Fruit fly (Drosophila melanogaster): ENCODE results near the gene CG7194.

CG7194 gene

dm6 chr3L:8340264-8341095 lies 36.6 kb upstream of the CG7194 start, which contains the start of the genes Prim1 and CG7083 (continued):
- peak; percentile 48 for TF ChIP-seq ERR (GFP tag; optimal IDR thresholded peaks at IDR 0.05)
- TF ChIP-seq lilli (GFP tag; optimal IDR thresholded peaks at IDR 0.05), result peak; percentile 73
- peak; percentile 27 for TF ChIP-seq CG18476 (GFP tag; optimal IDR thresholded peaks at IDR 0.05)
- peak; percentile 48 for TF ChIP-seq CG12155 (GFP tag; optimal IDR thresholded peaks at IDR 0.05)
- peak; percentile 81 for TF ChIP-seq Dp (GFP tag; optimal IDR thresholded peaks at IDR 0.05)
- no peak for TF ChIP-seq prd (optimal IDR thresholded peaks at IDR 0.05)
- TF ChIP-seq prd (GFP tag; IDR thresholded peaks at IDR 0.05), result peak; percentile 59
- peak; percentile 32 for TF ChIP-seq mirr (GFP tag; optimal IDR thresholded peaks at IDR 0.05)
- no peak for TF ChIP-seq NC2α (GFP tag; optimal IDR thresholded peaks at IDR 0.05)
- no peak for TF ChIP-seq ato (GFP tag; IDR thresholded peaks at IDR 0.05; ENCODE audit: partially characterized antibody)
- TF ChIP-seq tx (GFP tag; optimal IDR thresholded peaks at IDR 0.05), result peak; percentile 66
- TF ChIP-seq kni (GFP tag; optimal IDR thresholded peaks at IDR 0.05), result peak; percentile 39
- TF ChIP-seq gfzf (GFP tag; optimal IDR thresholded peaks at IDR 0.05), result peak; percentile 17
- peak; percentile 24 for TF ChIP-seq tup (GFP tag; optimal IDR thresholded peaks at IDR 0.05)
- TF ChIP-seq zfh1 (GFP tag; IDR thresholded peaks at IDR 0.05), result peak; percentile 63; the same call in 1 of the 3 replicates
- TF ChIP-seq CG14860 (GFP tag; IDR thresholded peaks at IDR 0.05; ENCODE audit: partially characterized antibody), result no peak
- TF ChIP-seq h (optimal IDR thresholded peaks at IDR 0.05), result no peak
- TF ChIP-seq HLH4C (GFP tag; IDR thresholded peaks at IDR 0.05; ENCODE audit: partially characterized antibody), result no peak
- peak; percentile 85 for TF ChIP-seq E2f1 (GFP tag; IDR thresholded peaks at IDR 0.05)
- peak; percentile 3 for TF ChIP-seq CG6765 (GFP tag; optimal IDR thresholded peaks at IDR 0.05)
- TF ChIP-seq CG7839 (tag; optimal IDR thresholded peaks at IDR 0.05), result peak; percentile 33
- TF ChIP-seq vfl (GFP tag; optimal IDR thresholded peaks at IDR 0.05), result peak; percentile 41
- peak; percentile 47 for TF ChIP-seq dmrt11E (tag; optimal IDR thresholded peaks at IDR 0.05)
- peak; percentile 63 for TF ChIP-seq zen (tag; optimal IDR thresholded peaks at IDR 0.05)
- no peak for TF ChIP-seq CG2678 (tag; optimal IDR thresholded peaks at IDR 0.05)
- TF ChIP-seq CG18262 (tag; optimal IDR thresholded peaks at IDR 0.05), result peak; percentile 47
- no peak for TF ChIP-seq Taf1 (GFP tag; IDR thresholded peaks at IDR 0.05)
- TF ChIP-seq CG12659 (GFP tag; optimal IDR thresholded peaks at IDR 0.05), result peak; percentile 47
- no peak for TF ChIP-seq dimm (GFP tag; IDR thresholded peaks at IDR 0.05)
- TF ChIP-seq CkIIα-i1 (GFP tag; IDR thresholded peaks at IDR 0.05), result no peak
- TF ChIP-seq CG31224 (GFP tag; IDR thresholded peaks at IDR 0.05), result peak; percentile 18; the same call in 1 of the 2 replicates
- TF ChIP-seq CG14710 (tag; optimal IDR thresholded peaks at IDR 0.05), result peak; percentile 78
- no peak for TF ChIP-seq Trl (optimal IDR thresholded peaks at IDR 0.05)
- TF ChIP-seq Trl (GFP tag; optimal IDR thresholded peaks at IDR 0.05), result peak; percentile 65
- TF ChIP-seq Ssrp (tag; optimal IDR thresholded peaks at IDR 0.05), result peak; percentile 14
- peak; percentile 79 for TF ChIP-seq CG34422 (GFP tag; IDR thresholded peaks at IDR 0.05)
- TF ChIP-seq Eip74EF (GFP tag; optimal IDR thresholded peaks at IDR 0.05), result no peak
- peak; percentile 64 for TF ChIP-seq HmgZ (tag; optimal IDR thresholded peaks at IDR 0.05)
- TF ChIP-seq insv (GFP tag; optimal IDR thresholded peaks at IDR 0.05), result peak in 1 of 2 experiments; percentile 55
- TF ChIP-seq CG14050 (GFP tag; IDR thresholded peaks at IDR 0.05), result peak; percentile 42; the same call in 1 of the 3 replicates
- peak; percentile 31 for TF ChIP-seq Dad (GFP tag; optimal IDR thresholded peaks at IDR 0.05)
- no peak for TF ChIP-seq CG5953 (GFP tag; IDR thresholded peaks at IDR 0.05)
- TF ChIP-seq Ets65A (GFP tag), result peak; percentile 72
- no peak for TF ChIP-seq eve (GFP tag; optimal IDR thresholded peaks at IDR 0.05)
- no peak for TF ChIP-seq CG7987 (GFP tag; optimal IDR thresholded peaks at IDR 0.05)
- peak in 1 of 3 experiments; percentile 55 for TF ChIP-seq lola (GFP tag; optimal IDR thresholded peaks at IDR 0.05)
- TF ChIP-seq CG2116 (GFP tag; optimal IDR thresholded peaks at IDR 0.05), result peak; percentile 67
- peak; percentile 71 for TF ChIP-seq gem (tag; optimal IDR thresholded peaks at IDR 0.05)
- TF ChIP-seq her (GFP tag; optimal IDR thresholded peaks at IDR 0.05), result peak; percentile 61

Data from whole organism, embryonic.